Worm (Caenorhabditis elegans): ENCODE results near the gene Y47D7A.11.

DNA sequence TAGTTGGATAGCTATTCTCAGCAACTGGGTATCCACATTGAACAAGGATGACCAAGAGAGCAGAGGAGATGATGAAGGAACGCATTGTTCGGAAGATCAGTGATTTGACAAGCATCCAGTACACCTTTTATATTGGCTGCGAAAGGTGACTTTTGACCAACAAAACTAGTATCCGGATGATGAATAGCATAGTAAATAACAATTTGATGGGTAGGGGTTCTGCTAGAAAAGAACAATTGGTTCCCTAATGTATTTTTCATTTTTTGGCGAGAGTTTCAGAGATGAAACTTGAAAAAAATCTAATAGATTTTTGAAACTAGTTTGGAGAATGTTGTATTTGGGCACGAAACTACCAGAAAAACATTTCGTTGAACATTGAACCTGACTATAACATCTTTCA lies at the start of gene Y47D7A.11:
- no peak for TF ChIP-seq mep-1 (tag; optimal IDR thresholded peaks at IDR 0.05)
- no peak for TF ChIP-seq snpc-4 (tag; optimal IDR thresholded peaks at IDR 0.05)
- no peak for TF ChIP-seq nhr-28 (tag; optimal IDR thresholded peaks at IDR 0.05)
- no peak for TF ChIP-seq ztf-11 (tag; optimal IDR thresholded peaks at IDR 0.05)
- TF ChIP-seq elt-3 (tag; optimal IDR thresholded peaks at IDR 0.05) = no peak
- TF ChIP-seq ces-1 (GFP tag; optimal IDR thresholded peaks at IDR 0.05) = no peak
- no peak for TF ChIP-seq elt-1 (tag; optimal IDR thresholded peaks at IDR 0.05; ENCODE audit: borderline replicate concordance, insufficient read depth)
- no peak for TF ChIP-seq pha-4 (tag; optimal IDR thresholded peaks at IDR 0.05)
- TF ChIP-seq mab-5 (tag; optimal IDR thresholded peaks at IDR 0.05) = no peak
- TF ChIP-seq unc-62 (GFP tag; optimal IDR thresholded peaks at IDR 0.05) = no peak
- no peak for TF ChIP-seq lsy-2 (tag; optimal IDR thresholded peaks at IDR 0.05)
- no peak for TF ChIP-seq mls-2 (tag; optimal IDR thresholded peaks at IDR 0.05)

Data from whole organism, mixed stage, embryonic.